Fruit fly (Drosophila melanogaster): Measurements from ENCODE around the gene CG14374.

Gene CG14374

dm6 chr3R:13446489-13446888, 49.5 kb upstream of the CG14374 start (continued):
- TF ChIP-seq pzg (GFP tag; optimal IDR thresholded peaks at IDR 0.05): no peak
- TF ChIP-seq CG8359 (GFP tag; optimal IDR thresholded peaks at IDR 0.05; ENCODE audit: borderline replicate concordance): no peak
- peak; percentile 22 for TF ChIP-seq ind (GFP tag; optimal IDR thresholded peaks at IDR 0.05)
- TF ChIP-seq CG9215 (GFP tag; IDR thresholded peaks at IDR 0.05): 0 out of 2 replicates have a peak, but pooled peaks have one; percentile 15
- no peak for TF ChIP-seq CG14050 (GFP tag; IDR thresholded peaks at IDR 0.05)
- no peak for TF ChIP-seq ci (GFP tag; IDR thresholded peaks at IDR 0.05)
- TF ChIP-seq CG6854 (GFP tag; optimal IDR thresholded peaks at IDR 0.05): peak; percentile 16
- no peak for TF ChIP-seq Nf-YA (GFP tag; IDR thresholded peaks at IDR 0.05)
- TF ChIP-seq B-H2 (GFP tag; optimal IDR thresholded peaks at IDR 0.05): no peak
- no peak for TF ChIP-seq Stat92E (GFP tag; optimal IDR thresholded peaks at IDR 0.05)
- no peak for TF ChIP-seq sisA (GFP tag; IDR thresholded peaks at IDR 0.05)
- no peak for TF ChIP-seq crol (GFP tag; IDR thresholded peaks at IDR 0.05)
- TF ChIP-seq gro (GFP tag; optimal IDR thresholded peaks at IDR 0.05): no peak
- TF ChIP-seq mld (GFP tag; IDR thresholded peaks at IDR 0.05; ENCODE audit: partially characterized antibody): no peak
- no peak for TF ChIP-seq jigr1 (GFP tag; IDR thresholded peaks at IDR 0.05)
- TF ChIP-seq CG7987 (GFP tag; optimal IDR thresholded peaks at IDR 0.05): no peak
- TF ChIP-seq bsh (GFP tag; optimal IDR thresholded peaks at IDR 0.05): peak in 1 of 2 experiments; percentile 69
- peak; percentile 21 for TF ChIP-seq Hmx (GFP tag; optimal IDR thresholded peaks at IDR 0.05)
- TF ChIP-seq CG3281 (GFP tag; optimal IDR thresholded peaks at IDR 0.05): peak; percentile 5
- no peak for TF ChIP-seq BtbVII (GFP tag; optimal IDR thresholded peaks at IDR 0.05)
- no peak for TF ChIP-seq CG34224 (GFP tag; IDR thresholded peaks at IDR 0.05; ENCODE audit: partially characterized antibody)
- peak; percentile 63 for TF ChIP-seq dmrt99B (tag; optimal IDR thresholded peaks at IDR 0.05)
- no peak for TF ChIP-seq CTCF (GFP tag; optimal IDR thresholded peaks at IDR 0.05)
- peak; percentile 2 for TF ChIP-seq cwo (GFP tag; optimal IDR thresholded peaks at IDR 0.05)
- peak; percentile 25 for TF ChIP-seq Dip3 (GFP tag; optimal IDR thresholded peaks at IDR 0.05)
- TF ChIP-seq kay (GFP tag; optimal IDR thresholded peaks at IDR 0.05): no peak
- TF ChIP-seq YL-1 (GFP tag; optimal IDR thresholded peaks at IDR 0.05): no peak
- no peak for TF ChIP-seq sr (GFP tag; IDR thresholded peaks at IDR 0.05)
- no peak for TF ChIP-seq zen2 (GFP tag; IDR thresholded peaks at IDR 0.05; ENCODE audit: partially characterized antibody)
- no peak for TF ChIP-seq pita (GFP tag; optimal IDR thresholded peaks at IDR 0.05)
- no peak for TF ChIP-seq TFAM (GFP tag; optimal IDR thresholded peaks at IDR 0.05)
- peak; percentile 60; the same call in 1 of the 2 replicates for TF ChIP-seq lmd (GFP tag; IDR thresholded peaks at IDR 0.05)
- no peak for TF ChIP-seq en (GFP tag; optimal IDR thresholded peaks at IDR 0.05)
- no peak for TF ChIP-seq CG15696 (tag; optimal IDR thresholded peaks at IDR 0.05)
- peak; percentile 65 for TF ChIP-seq phol (tag; optimal IDR thresholded peaks at IDR 0.05)
- TF ChIP-seq CG33213 (GFP tag; optimal IDR thresholded peaks at IDR 0.05): no peak
- no peak for TF ChIP-seq Trl (optimal IDR thresholded peaks at IDR 0.05)
- TF ChIP-seq Trl (GFP tag; optimal IDR thresholded peaks at IDR 0.05): no peak
- TF ChIP-seq peb (GFP tag; IDR thresholded peaks at IDR 0.05): no peak
- TF ChIP-seq tin (GFP tag; optimal IDR thresholded peaks at IDR 0.05): no peak
- no peak for TF ChIP-seq CG9609 (GFP tag; optimal IDR thresholded peaks at IDR 0.05)
- peak; percentile 46; the same call in 1 of the 2 replicates for TF ChIP-seq CG32532 (GFP tag; IDR thresholded peaks at IDR 0.05)
- no peak for TF ChIP-seq run (tag; optimal IDR thresholded peaks at IDR 0.05)
- no peak for TF ChIP-seq Awh (GFP tag; IDR thresholded peaks at IDR 0.05)
- TF ChIP-seq Deaf1 (tag; optimal IDR thresholded peaks at IDR 0.05): peak; percentile 35
- TF ChIP-seq CG8944 (GFP tag; optimal IDR thresholded peaks at IDR 0.05): no peak
- TF ChIP-seq jing (GFP tag; optimal IDR thresholded peaks at IDR 0.05): no peak
- no peak for TF ChIP-seq CG2116 (GFP tag; optimal IDR thresholded peaks at IDR 0.05)
- TF ChIP-seq CG7271 (tag; optimal IDR thresholded peaks at IDR 0.05): no peak
- TF ChIP-seq CG12391 (tag; optimal IDR thresholded peaks at IDR 0.05): peak; percentile 46
- peak; percentile 42 for TF ChIP-seq CG12659 (GFP tag; optimal IDR thresholded peaks at IDR 0.05)
- no peak for TF ChIP-seq CG17912 (GFP tag; optimal IDR thresholded peaks at IDR 0.05)

All from whole organism, embryonic.